Fruit fly (Drosophila melanogaster): Measurements from ENCODE around the gene CG14968.

CG14968 gene

DNA sequence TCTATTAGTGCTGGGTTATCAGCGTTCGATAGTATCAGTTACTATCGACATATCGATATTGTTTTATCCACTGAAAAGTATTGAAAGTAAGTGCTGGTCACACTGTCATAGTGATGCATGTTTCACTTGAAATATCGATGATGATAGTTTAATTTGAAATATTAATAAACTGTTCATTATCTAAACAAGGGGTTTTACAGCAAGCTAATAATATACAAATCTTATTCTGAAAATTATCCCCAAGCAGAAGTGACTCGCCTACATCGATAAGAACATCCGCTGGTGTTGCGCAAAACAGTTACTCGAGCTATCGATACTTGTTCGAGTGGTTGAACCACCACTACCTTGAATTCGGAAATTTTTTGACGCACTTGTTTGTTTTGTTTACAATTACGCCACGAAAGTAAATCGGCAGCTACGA lies 16.3 kb upstream of the CG14968 start, which contains the start of the genes PIG-C, CG12016 and Dpm2 (continued):
- TF ChIP-seq B-H1 (GFP tag; IDR thresholded peaks at IDR 0.05) (peak; percentile 38; the same call in 1 of the 3 replicates), Ptx1 (GFP tag; IDR thresholded peaks at IDR 0.05) (peak; percentile 69), CG8388 (GFP tag; optimal IDR thresholded peaks at IDR 0.05) (peak; percentile 30), CG11247 (GFP tag; IDR thresholded peaks at IDR 0.05) (peak; percentile 70), so (GFP tag; IDR thresholded peaks at IDR 0.05) (no peak), CG2202 (tag; optimal IDR thresholded peaks at IDR 0.05) (peak; percentile 31), CG34224 (GFP tag; IDR thresholded peaks at IDR 0.05; ENCODE audit: partially characterized antibody) (peak; percentile 94), Nf-YA (GFP tag; IDR thresholded peaks at IDR 0.05) (0 out of 2 replicates have a peak, but pooled peaks have one; percentile 6), CG8281 (tag; optimal IDR thresholded peaks at IDR 0.05) (peak; percentile 32), tup (GFP tag; optimal IDR thresholded peaks at IDR 0.05) (peak; percentile 20), tio (GFP tag; optimal IDR thresholded peaks at IDR 0.05) (no peak), CG10267 (tag; optimal IDR thresholded peaks at IDR 0.05) (peak; percentile 75), CG31224 (GFP tag; IDR thresholded peaks at IDR 0.05) (peak; percentile 53; the same call in 1 of the 2 replicates), NC2α (GFP tag; optimal IDR thresholded peaks at IDR 0.05) (peak; percentile 39), bcd (GFP tag; optimal IDR thresholded peaks at IDR 0.05) (no peak), crc (GFP tag; optimal IDR thresholded peaks at IDR 0.05) (no peak), CG32767 (GFP tag; IDR thresholded peaks at IDR 0.05) (no peak), seq (GFP tag; IDR thresholded peaks at IDR 0.05) (no peak), stwl (tag; optimal IDR thresholded peaks at IDR 0.05) (peak; percentile 92), CG9876 (GFP tag; optimal IDR thresholded peaks at IDR 0.05) (peak; percentile 30), grau (tag; optimal IDR thresholded peaks at IDR 0.05) (peak; percentile 77), sc (optimal IDR thresholded peaks at IDR 0.05) (no peak), sc (GFP tag; optimal IDR thresholded peaks at IDR 0.05) (no peak), CG13287 (GFP tag; IDR thresholded peaks at IDR 0.05; ENCODE audit: partially characterized antibody) (peak; percentile 97), CG14667 (GFP tag; IDR thresholded peaks at IDR 0.05) (peak; percentile 60), Camta (GFP tag; optimal IDR thresholded peaks at IDR 0.05) (peak; percentile 54), ash1 (GFP tag; optimal IDR thresholded peaks at IDR 0.05) (no peak), CG2678 (tag; optimal IDR thresholded peaks at IDR 0.05) (no peak), CG12104 (GFP tag; optimal IDR thresholded peaks at IDR 0.05) (peak; percentile 24), HmgD (GFP tag; optimal IDR thresholded peaks at IDR 0.05) (peak; percentile 74), zf30C (GFP tag; optimal IDR thresholded peaks at IDR 0.05) (no peak), knrl (GFP tag; IDR thresholded peaks at IDR 0.05; ENCODE audit: partially characterized antibody) (peak; percentile 98), CG1647 (GFP tag; optimal IDR thresholded peaks at IDR 0.05) (peak; percentile 63), fru (optimal IDR thresholded peaks at IDR 0.05) (no peak), Rx (GFP tag; IDR thresholded peaks at IDR 0.05) (0 out of 2 replicates have a peak, but pooled peaks have one; percentile 26), CG2712 (tag; optimal IDR thresholded peaks at IDR 0.05) (peak; percentile 81), sug (tag; optimal IDR thresholded peaks at IDR 0.05) (peak; percentile 81), CG6813 (GFP tag; optimal IDR thresholded peaks at IDR 0.05) (no peak), D19B (GFP tag; optimal IDR thresholded peaks at IDR 0.05) (no peak), CG15073 (GFP tag; optimal IDR thresholded peaks at IDR 0.05) (no peak), vnd (GFP tag; IDR thresholded peaks at IDR 0.05; ENCODE audit: partially characterized antibody) (peak; percentile 96), CHES-1-like (GFP tag; optimal IDR thresholded peaks at IDR 0.05) (peak; percentile 93), Hsf (GFP tag; optimal IDR thresholded peaks at IDR 0.05) (peak; percentile 86), bbx (GFP tag; IDR thresholded peaks at IDR 0.05; ENCODE audit: partially characterized antibody) (peak; percentile 95), Mad (GFP tag; optimal IDR thresholded peaks at IDR 0.05) (peak; percentile 73), YL-1 (GFP tag; optimal IDR thresholded peaks at IDR 0.05) (peak; percentile 38), hkb (optimal IDR thresholded peaks at IDR 0.05) (no peak), hkb (GFP tag; IDR thresholded peaks at IDR 0.05) (no peak), abd-A (tag; optimal IDR thresholded peaks at IDR 0.05) (no peak), Xrp1 (GFP tag; IDR thresholded peaks at IDR 0.05) (peak; percentile 53; the same call in 1 of the 2 replicates), Sox102F (GFP tag; optimal IDR thresholded peaks at IDR 0.05) (no peak), CG17912 (GFP tag; optimal IDR thresholded peaks at IDR 0.05) (no peak)

Measured in whole organism, embryonic.